Fruit fly (Drosophila melanogaster) whole organism, embryonic: Measurements from ENCODE around the gene CG14664.

Source experiments
- ATbp ChIP-seq: fragments of 200-800 bp; sonication (Bioruptor generic); optimal IDR thresholded peaks from 2 replicates; lab custom pipeline; 2017; ENCODE audit warnings: missing biosample characterization, mild to moderate bottlenecking, missing genetic modification characterization, missing genetic modification reagents
- Awh ChIP-seq: fragments of 200-800 bp; sonication (Bioruptor generic); IDR thresholded peaks from 2 replicates; pipeline ENCODE4, ENCODE4 v1.3.6; 2022; ENCODE audit warnings: missing biosample characterization, missing genetic modification characterization
- Blimp-1 ChIP-seq: fragments of 200-800 bp; sonication (Bioruptor generic); optimal IDR thresholded peaks from 3 replicates; lab custom pipeline; 2018; ENCODE audit warnings: missing biosample characterization, missing genetic modification characterization, mild to moderate bottlenecking, moderate library complexity, missing genetic modification reagents
- CG10431 ChIP-seq: fragments of 200-800 bp; sonication (Bioruptor generic); optimal IDR thresholded peaks from 3 replicates; lab custom pipeline; 2018; ENCODE audit warnings: missing biosample characterization, mild to moderate bottlenecking, missing genetic modification characterization
- CG10654 ChIP-seq: fragments of 200-800 bp; sonication (Bioruptor generic); optimal IDR thresholded peaks from 2 replicates; lab custom pipeline; 2016; ENCODE audit warnings: missing biosample characterization, missing genetic modification characterization
- CG10959 ChIP-seq: fragments of 200-800 bp; sonication (Bioruptor generic); IDR thresholded peaks from 2 replicates; pipeline ENCODE4 v1.3.6; 2022; ENCODE audit warnings: missing biosample characterization, missing genetic modification characterization
- CG11504 ChIP-seq: fragments of 200-800 bp; sonication (Bioruptor generic); optimal IDR thresholded peaks from 3 replicates; lab custom pipeline; 2019; ENCODE audit warnings: missing biosample characterization, mild to moderate bottlenecking, missing genetic modification characterization, moderate library complexity
- CG14965 ChIP-seq: fragments of 200-800 bp; sonication (Bioruptor generic); optimal IDR thresholded peaks from 2 replicates; lab custom pipeline; 2016; ENCODE audit warnings: missing biosample characterization, missing genetic modification characterization, borderline replicate concordance
- CG15601 ChIP-seq: fragments of 200-800 bp; sonication (Bioruptor generic); optimal IDR thresholded peaks from 3 replicates; lab custom pipeline; 2019; ENCODE audit warnings: missing biosample characterization, mild to moderate bottlenecking, missing genetic modification characterization, moderate library complexity
- CG1647 ChIP-seq: fragments of 200-800 bp; sonication (Bioruptor generic); optimal IDR thresholded peaks from 3 replicates; lab custom pipeline; 2016; ENCODE audit warnings: missing biosample characterization, missing genetic modification characterization
- CG16779 ChIP-seq: fragments of 200-800 bp; sonication (Bioruptor generic); IDR thresholded peaks from 2 replicates; pipeline ENCODE4 v1.3.6; 2022; ENCODE audit warnings: missing biosample characterization, missing genetic modification characterization
- CG16813 ChIP-seq: fragments of 200-800 bp; sonication (Bioruptor generic); IDR thresholded peaks from 3 replicates; pipeline ENCODE4 v1.3.6; 2022; ENCODE audit warnings: missing biosample characterization, missing genetic modification characterization; ENCODE audit not compliant: partially characterized antibody
- CG18599 ChIP-seq: fragments of 200-800 bp; sonication (Bioruptor generic); optimal IDR thresholded peaks from 3 replicates; lab custom pipeline; 2017; ENCODE audit warnings: missing biosample characterization, missing genetic modification characterization, mild to moderate bottlenecking, moderate library complexity, missing genetic modification reagents
- CG2129 ChIP-seq: fragments of 200-800 bp; sonication (Bioruptor generic); IDR thresholded peaks from 2 replicates; pipeline ENCODE4 v1.3.6; 2022; ENCODE audit warnings: missing biosample characterization, missing genetic modification characterization; ENCODE audit not compliant: partially characterized antibody
- CG2712 ChIP-seq: fragments of 200-800 bp; optimal IDR thresholded peaks from 3 replicates; lab custom pipeline; 2019; ENCODE audit warnings: missing biosample characterization, mild to moderate bottlenecking, missing genetic modification characterization, moderate library complexity
- CG30403 ChIP-seq: fragments of 200-800 bp; sonication (Bioruptor generic); optimal IDR thresholded peaks from 3 replicates; lab custom pipeline; 2016; ENCODE audit warnings: missing biosample characterization, missing genetic modification characterization
- CG31441 ChIP-seq: fragments of 200-800 bp; sonication (Bioruptor generic); IDR thresholded peaks from 2 replicates; pipeline ENCODE4 v1.3.6; 2022; ENCODE audit warnings: missing biosample characterization, missing genetic modification characterization
- CG32532 ChIP-seq: fragments of 200-800 bp; sonication (Bioruptor generic); IDR thresholded peaks from 2 replicates; pipeline ENCODE4 v1.3.6; 2022; ENCODE audit warnings: missing biosample characterization, missing genetic modification characterization
- CG4282 ChIP-seq: fragments of 200-800 bp; sonication (Bioruptor generic); optimal IDR thresholded peaks from 2 replicates; lab custom pipeline; 2016; ENCODE audit warnings: missing biosample characterization, missing genetic modification characterization
- CG4360 ChIP-seq: fragments of 200-800 bp; sonication (Bioruptor generic); IDR thresholded peaks from 2 replicates; pipeline ENCODE4 v1.3.6; 2022; ENCODE audit warnings: missing biosample characterization, missing genetic modification characterization
- CG6272 ChIP-seq: fragments of 200-800 bp; sonication (Bioruptor generic); IDR thresholded peaks from 2 replicates; pipeline ENCODE4 v1.3.6; 2022; ENCODE audit warnings: missing biosample characterization, missing genetic modification characterization
- CG7556 ChIP-seq: fragments of 200-800 bp; sonication (Bioruptor generic); optimal IDR thresholded peaks from 2 replicates; lab custom pipeline; 2017; ENCODE audit warnings: missing biosample characterization, mild to moderate bottlenecking, missing genetic modification characterization
- CG7786 ChIP-seq: fragments of 200-800 bp; sonication (Bioruptor generic); optimal IDR thresholded peaks from 2 replicates; lab custom pipeline; 2016; ENCODE audit warnings: missing biosample characterization, missing genetic modification characterization
- CG7963 ChIP-seq: fragments of 200-800 bp; sonication (Bioruptor generic); IDR thresholded peaks from 3 replicates; pipeline ENCODE4 v1.3.6; 2022; ENCODE audit warnings: missing biosample characterization, missing genetic modification characterization; ENCODE audit not compliant: partially characterized antibody
- CG9727 ChIP-seq: fragments of 200-800 bp; sonication (Bioruptor generic); optimal IDR thresholded peaks from 3 replicates; lab custom pipeline; 2017; ENCODE audit warnings: missing biosample characterization, mild to moderate bottlenecking, missing genetic modification characterization
- CG9876 ChIP-seq: fragments of 200-800 bp; sonication (Bioruptor generic); optimal IDR thresholded peaks from 2 replicates; lab custom pipeline; 2016; ENCODE audit warnings: missing biosample characterization, missing genetic modification characterization
- CTCF ChIP-seq: fragments of 200-800 bp; sonication (Bioruptor generic); optimal IDR thresholded peaks from 2 replicates; lab custom pipeline; 2017; ENCODE audit warnings: missing biosample characterization, mild to moderate bottlenecking, missing genetic modification characterization, moderate library complexity
- Doc2 ChIP-seq: fragments of 200-800 bp; sonication (Bioruptor generic); IDR thresholded peaks from 2 replicates; pipeline ENCODE4 v1.3.6; 2022; ENCODE audit warnings: missing biosample characterization, missing genetic modification characterization
- Ets65A ChIP-seq: fragments of 200-800 bp; sonication (Bioruptor generic); peaks from one replicate; lab custom pipeline; 2016; ENCODE audit warnings: missing biosample characterization, missing genetic modification characterization
- Gug ChIP-seq: fragments of 200-800 bp; sonication (Bioruptor generic); IDR thresholded peaks from 4 replicates; pipeline ENCODE4 v1.3.6; 2022; ENCODE audit warnings: missing biosample characterization, missing genetic modification characterization
- Hand ChIP-seq: fragments of 200-800 bp; sonication (Bioruptor generic); optimal IDR thresholded peaks from 2 replicates; lab custom pipeline; 2017; ENCODE audit warnings: mild to moderate bottlenecking, missing biosample characterization, missing genetic modification reagents, missing genetic modification characterization
- Hmr ChIP-seq: fragments of 200-800 bp; sonication (Bioruptor generic); optimal IDR thresholded peaks from 3 replicates; lab custom pipeline; 2017; ENCODE audit warnings: mild to moderate bottlenecking, missing biosample characterization, missing genetic modification reagents, missing genetic modification characterization
- Hsf ChIP-seq: fragments of 200-800 bp; sonication (Bioruptor generic); optimal IDR thresholded peaks from 3 replicates; lab custom pipeline; 2016; ENCODE audit warnings: missing biosample characterization, missing genetic modification characterization
- Mrtf ChIP-seq: fragments of 200-800 bp; sonication (Bioruptor generic); IDR thresholded peaks from 3 replicates; pipeline ENCODE4 v1.3.6; 2022; ENCODE audit warnings: missing biosample characterization, missing genetic modification characterization
- Oaz ChIP-seq: fragments of 200-800 bp; sonication (Bioruptor generic); IDR thresholded peaks from 2 replicates; pipeline ENCODE4 v1.3.6; 2022; ENCODE audit warnings: missing biosample characterization, missing genetic modification characterization
- TFAM ChIP-seq: fragments of 200-800 bp; sonication (Bioruptor generic); optimal IDR thresholded peaks from 2 replicates; lab custom pipeline; 2017; ENCODE audit warnings: missing biosample characterization, missing genetic modification characterization, inconsistent platforms
- Tbp ChIP-seq: fragments of >200 bp; optimal IDR thresholded peaks from 2 replicates; lab custom pipeline; 2018; ENCODE audit warnings: missing biosample characterization, missing genetic modification characterization
- YL-1 ChIP-seq: fragments of 200-800 bp; sonication (Bioruptor generic); optimal IDR thresholded peaks from 3 replicates; lab custom pipeline; 2017; ENCODE audit warnings: missing biosample characterization, mild to moderate bottlenecking, missing genetic modification characterization
- aop ChIP-seq: fragments of 200-800 bp; sonication (Bioruptor generic); IDR thresholded peaks from 2 replicates; pipeline ENCODE4 v1.3.6; 2022; ENCODE audit warnings: missing biosample characterization, missing genetic modification characterization
- ara ChIP-seq: fragments of 200-800 bp; sonication (Bioruptor generic); IDR thresholded peaks from 2 replicates; pipeline ENCODE4 v1.3.6; 2022; ENCODE audit warnings: missing biosample characterization, missing genetic modification characterization
- bcd ChIP-seq: fragments of 200-800 bp; sonication (Bioruptor generic); optimal IDR thresholded peaks from 2 replicates; lab custom pipeline; 2017; ENCODE audit warnings: missing biosample characterization, mild to moderate bottlenecking, missing genetic modification characterization
- cwo ChIP-seq: fragments of 200-800 bp; sonication (Bioruptor generic); optimal IDR thresholded peaks from 3 replicates; lab custom pipeline; 2017; ENCODE audit warnings: missing biosample characterization, missing genetic modification characterization, mild to moderate bottlenecking, moderate library complexity, missing genetic modification reagents
- esg ChIP-seq: fragments of 200-800 bp; sonication (Bioruptor generic); conservative IDR thresholded peaks from 2 replicates; pipeline ENCODE4 v1.3.6; 2022; ENCODE audit warnings: missing biosample characterization, missing genetic modification characterization
- pfk ChIP-seq: fragments of 200-800 bp; sonication (Bioruptor generic); optimal IDR thresholded peaks from 2 replicates; lab custom pipeline; 2018; ENCODE audit warnings: missing biosample characterization, mild to moderate bottlenecking, missing genetic modification characterization, moderate library complexity
- pnt ChIP-seq: fragments of 200-800 bp; sonication (Bioruptor generic); optimal IDR thresholded peaks from 3 replicates; lab custom pipeline; 2016; ENCODE audit warnings: missing biosample characterization, missing genetic modification characterization
- rib ChIP-seq: fragments of 200-800 bp; sonication (Bioruptor generic); IDR thresholded peaks from 2 replicates; pipeline ENCODE4 v1.3.6; 2022; ENCODE audit warnings: missing biosample characterization, missing genetic modification characterization
- sna ChIP-seq: fragments of 200-800 bp; sonication (Bioruptor generic); IDR thresholded peaks from 2 replicates; pipeline ENCODE4 v1.3.6; 2022; ENCODE audit warnings: missing biosample characterization, missing genetic modification characterization; ENCODE audit not compliant: partially characterized antibody
- so ChIP-seq: fragments of 200-800 bp; sonication (Bioruptor generic); IDR thresholded peaks from 3 replicates; pipeline ENCODE4 v1.3.6; 2022; ENCODE audit warnings: missing biosample characterization, missing genetic modification characterization
- usp ChIP-seq: fragments of >200 bp; optimal IDR thresholded peaks from 2 replicates; lab custom pipeline; 2017; ENCODE audit warnings: missing biosample characterization, missing genetic modification characterization

Gene CG14664

dm6 chr3R:5215334-5216307, 8.3 kb upstream of the CG14664 start (continued):
- TF ChIP-seq CG10959 (peak; percentile 97), CG16779 (GFP tag; lab: Robert Waterston, UW) (peak; percentile 86), Gug (peak; percentile 77; the same call in 2 of the 4 replicates), Awh (GFP tag; lab: Robert Waterston, UW) (peak; percentile 100), pnt (peak; percentile 98), bcd (peak; percentile 97), CG4282 (peak; percentile 96), cwo (GFP tag; lab: Kevin White, UChicago) (peak; percentile 64), CG18599 (GFP tag; lab: Kevin White, UChicago) (peak; percentile 96), CG15601 (tag; lab: Kevin White, UChicago) (peak; percentile 99), CG10654 (GFP tag; lab: Kevin White, UChicago) (peak; percentile 99), Blimp-1 (GFP tag; lab: Kevin White, UChicago) (peak; percentile 98), CG16813 (GFP tag; lab: Robert Waterston, UW) (no peak), Hand (GFP tag; lab: Kevin White, UChicago) (peak; percentile 7), CG30403 (GFP tag; lab: Kevin White, UChicago) (peak; percentile 77), CG32532 (peak; percentile 47), Mrtf (GFP tag; lab: Robert Waterston, UW) (peak; percentile 86), CG7786 (GFP tag; lab: Kevin White, UChicago) (peak; percentile 96), CG7963 (no peak), CG10431 (GFP tag; lab: Kevin White, UChicago) (peak; percentile 98), CG6272 (GFP tag; lab: Robert Waterston, UW) (no peak), YL-1 (peak; percentile 99), so (GFP tag; lab: Robert Waterston, UW) (peak; percentile 96), Tbp (no peak), usp (GFP tag; lab: Kevin White, UChicago) (no peak), Hmr (GFP tag; lab: Kevin White, UChicago) (peak; percentile 66), CG2712 (peak; percentile 95), CG7556 (GFP tag; lab: Kevin White, UChicago) (peak; percentile 93), CG11504 (tag; lab: Kevin White, UChicago) (peak; percentile 87), pfk (GFP tag; lab: Kevin White, UChicago) (peak; percentile 85), CG1647 (GFP tag; lab: Kevin White, UChicago) (peak; percentile 98), CG4360 (GFP tag; lab: Robert Waterston, UW) (peak; percentile 93), sna (GFP tag; lab: Robert Waterston, UW) (0 out of 2 replicates have a peak, but pooled peaks have one; percentile 21), CG31441 (GFP tag; lab: Robert Waterston, UW) (peak; percentile 91), rib (peak; percentile 84), CG2129 (GFP tag; lab: Robert Waterston, UW) (no peak), CG9876 (GFP tag; lab: Kevin White, UChicago) (peak; percentile 98), ATbp (GFP tag; lab: Kevin White, UChicago) (peak; percentile 100), TFAM (peak; percentile 97), CG14965 (GFP tag; lab: Kevin White, UChicago) (peak; percentile 95), CTCF (peak; percentile 72), Doc2 (GFP tag; lab: Robert Waterston, UW) (no peak), Hsf (GFP tag; lab: Kevin White, UChicago) (peak; percentile 93), CG9727 (GFP tag; lab: Kevin White, UChicago) (peak; percentile 100), esg (GFP tag; lab: Robert Waterston, UW) (peak; percentile 33; the same call in 1 of the 2 replicates), aop (peak; percentile 92), Oaz (GFP tag; lab: Robert Waterston, UW) (no peak), Ets65A (peak; percentile 92), ara (peak; percentile 99)
